Worm (Caenorhabditis elegans): ENCODE data around the gene Y49F6B.12.

DNA sequence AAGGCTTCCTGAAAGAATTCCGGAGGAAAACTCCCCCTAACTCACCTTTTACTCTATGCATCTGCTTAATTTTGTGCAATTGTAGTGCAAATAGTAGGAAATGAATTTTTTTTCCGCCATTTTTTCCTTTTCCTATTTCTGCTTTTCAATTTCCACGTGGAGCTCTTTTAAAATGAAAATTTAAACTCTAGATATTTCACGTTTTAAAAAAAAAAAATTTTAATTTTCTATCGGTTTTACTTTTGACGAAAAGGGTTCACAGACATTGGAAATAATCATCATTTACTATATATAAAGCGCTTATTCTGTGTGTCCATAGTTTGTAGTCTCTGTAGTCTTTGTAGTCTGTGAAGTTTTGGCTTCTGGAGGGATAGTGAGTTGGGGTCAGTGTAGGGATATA lies 9.4 kb upstream of the Y49F6B.12 start, which contains the start of gene Y49F6B.8:
- no peak for TF ChIP-seq ama-1 (optimal IDR thresholded peaks at IDR 0.05)
- no peak for TF ChIP-seq nfya-1 (tag; optimal IDR thresholded peaks at IDR 0.05)
- no peak for TF ChIP-seq sox-2 (GFP tag; IDR thresholded peaks at IDR 0.05)
- TF ChIP-seq pax-1 (tag; optimal IDR thresholded peaks at IDR 0.05): no peak
- no peak for TF ChIP-seq nhr-11 (tag; optimal IDR thresholded peaks at IDR 0.05)
- no peak for TF ChIP-seq fkh-10 (GFP tag; optimal IDR thresholded peaks at IDR 0.05)
- no peak for TF ChIP-seq ceh-22 (tag; optimal IDR thresholded peaks at IDR 0.05)
- no peak for TF ChIP-seq lin-11 (tag; optimal IDR thresholded peaks at IDR 0.05)
- TF ChIP-seq dmd-4 (tag; optimal IDR thresholded peaks at IDR 0.05; ENCODE audit: borderline replicate concordance): no peak
